Fruit fly (Drosophila melanogaster) whole organism, embryonic: ENCODE results near the gene CG4733.

Experiments used
- ATbp ChIP-seq: fragments of 200-800 bp; sonication (Bioruptor generic); optimal IDR thresholded peaks from 2 replicates; lab custom pipeline; 2017; ENCODE audit warnings: missing biosample characterization, mild to moderate bottlenecking, missing genetic modification characterization, missing genetic modification reagents
- CG10321 ChIP-seq: fragments of 200-800 bp; sonication (Bioruptor generic); IDR thresholded peaks from 2 replicates; pipeline ENCODE4 v1.3.6; 2022; ENCODE audit warnings: missing biosample characterization, missing genetic modification characterization
- CG10565 ChIP-seq: fragments of 200-800 bp; sonication (Bioruptor generic); optimal IDR thresholded peaks from 3 replicates; lab custom pipeline; 2016; ENCODE audit warnings: missing biosample characterization, mild to moderate bottlenecking, missing genetic modification characterization
- CG13123 ChIP-seq: fragments of 200-800 bp; sonication (Bioruptor generic); optimal IDR thresholded peaks from 2 replicates; lab custom pipeline; 2016; ENCODE audit warnings: missing biosample characterization, missing genetic modification characterization
- CG1529 ChIP-seq: fragments of 200-800 bp; sonication (Bioruptor generic); optimal IDR thresholded peaks from 3 replicates; lab custom pipeline; 2018; ENCODE audit warnings: missing biosample characterization, missing genetic modification characterization
- CG16813 ChIP-seq: fragments of 200-800 bp; sonication (Bioruptor generic); IDR thresholded peaks from 3 replicates; pipeline ENCODE4 v1.3.6; 2022; ENCODE audit warnings: missing biosample characterization, missing genetic modification characterization; ENCODE audit not compliant: partially characterized antibody
- CG17359 ChIP-seq: fragments of 200-800 bp; sonication (Bioruptor generic); optimal IDR thresholded peaks from 3 replicates; lab custom pipeline; 2018; ENCODE audit warnings: missing biosample characterization, mild to moderate bottlenecking, missing genetic modification characterization, moderate library complexity
- CG18599 ChIP-seq: fragments of 200-800 bp; sonication (Bioruptor generic); optimal IDR thresholded peaks from 3 replicates; lab custom pipeline; 2017; ENCODE audit warnings: missing biosample characterization, missing genetic modification characterization, mild to moderate bottlenecking, moderate library complexity, missing genetic modification reagents
- CG31365 ChIP-seq: fragments of 200-800 bp; sonication (Bioruptor generic); optimal IDR thresholded peaks from 2 replicates; lab custom pipeline; 2018; ENCODE audit warnings: missing biosample characterization, mild to moderate bottlenecking, missing genetic modification characterization
- CG4328 ChIP-seq: fragments of 200-800 bp; sonication (Bioruptor generic); optimal IDR thresholded peaks from 3 replicates; lab custom pipeline; 2017; ENCODE audit warnings: missing biosample characterization, missing genetic modification reagents, missing genetic modification characterization
- CG4404 ChIP-seq: fragments of 200-800 bp; sonication (Bioruptor generic); IDR thresholded peaks from 2 replicates; pipeline ENCODE4 v1.3.6; 2022; ENCODE audit warnings: missing biosample characterization, missing genetic modification characterization
- CG7987 ChIP-seq: fragments of 200-800 bp; sonication (Bioruptor generic); optimal IDR thresholded peaks from 2 replicates; lab custom pipeline; 2018; ENCODE audit warnings: missing biosample characterization, mild to moderate bottlenecking, missing genetic modification characterization, moderate library complexity
- CG9609 ChIP-seq: fragments of 200-800 bp; sonication (Bioruptor generic); optimal IDR thresholded peaks from 3 replicates; lab custom pipeline; 2016; ENCODE audit warnings: missing biosample characterization, missing genetic modification characterization
- Dad ChIP-seq: fragments of 200-800 bp; sonication (Bioruptor generic); optimal IDR thresholded peaks from 3 replicates; lab custom pipeline; 2016; ENCODE audit warnings: missing biosample characterization, missing genetic modification characterization
- Dref ChIP-seq: fragments of 200-800 bp; sonication (Bioruptor generic); IDR thresholded peaks from 2 replicates; pipeline ENCODE4 v1.3.6; 2022; ENCODE audit warnings: missing biosample characterization, missing genetic modification characterization
- Eip74EF ChIP-seq, 2 experiments: fragments of 200-800 bp in 1 of 2; fragments of >200 bp in 1 of 2; sonication (Bioruptor generic) in 1 of 2; optimal IDR thresholded peaks; 2 replicates each; lab custom pipeline; 2017 to 2019; ENCODE audit warnings: missing biosample characterization in 2 of 2, missing genetic modification characterization in 2 of 2, mild to moderate bottlenecking in 1 of 2, moderate library complexity in 1 of 2
- Fer3 ChIP-seq: fragments of 200-800 bp; sonication (Bioruptor generic); optimal IDR thresholded peaks from 2 replicates; lab custom pipeline; 2018; ENCODE audit warnings: missing biosample characterization, mild to moderate bottlenecking, missing genetic modification characterization, moderate library complexity
- Hand ChIP-seq: fragments of 200-800 bp; sonication (Bioruptor generic); optimal IDR thresholded peaks from 2 replicates; lab custom pipeline; 2017; ENCODE audit warnings: mild to moderate bottlenecking, missing biosample characterization, missing genetic modification reagents, missing genetic modification characterization
- Hey ChIP-seq: fragments of 200-800 bp; sonication (Bioruptor generic); optimal IDR thresholded peaks from 3 replicates; lab custom pipeline; 2018; ENCODE audit warnings: missing biosample characterization, mild to moderate bottlenecking, missing genetic modification characterization
- HmgZ ChIP-seq: fragments of 200-800 bp; sonication (Bioruptor generic); optimal IDR thresholded peaks from 2 replicates; lab custom pipeline; 2018; ENCODE audit warnings: missing biosample characterization, mild to moderate bottlenecking, missing genetic modification characterization
- Jarid2 ChIP-seq: fragments of 200-800 bp; sonication (Bioruptor generic); optimal IDR thresholded peaks from 3 replicates; lab custom pipeline; 2017; ENCODE audit warnings: mild to moderate bottlenecking, missing biosample characterization, missing genetic modification reagents, missing genetic modification characterization
- Ptx1 ChIP-seq: fragments of 200-800 bp; sonication (Bioruptor generic); IDR thresholded peaks from 2 replicates; pipeline ENCODE4 v1.3.6; 2022; ENCODE audit warnings: missing biosample characterization, missing genetic modification characterization
- Rx ChIP-seq: fragments of 200-800 bp; sonication (Bioruptor generic); IDR thresholded peaks from 2 replicates; pipeline ENCODE4 v1.3.6; 2022; ENCODE audit warnings: missing biosample characterization, missing genetic modification characterization
- Spps ChIP-seq: fragments of 200-800 bp; sonication (Bioruptor generic); optimal IDR thresholded peaks from 2 replicates; lab custom pipeline; 2018; ENCODE audit warnings: missing biosample characterization, mild to moderate bottlenecking, missing genetic modification characterization
- aop ChIP-seq: fragments of 200-800 bp; sonication (Bioruptor generic); IDR thresholded peaks from 2 replicates; pipeline ENCODE4 v1.3.6; 2022; ENCODE audit warnings: missing biosample characterization, missing genetic modification characterization
- caup ChIP-seq: fragments of 200-800 bp; sonication (Bioruptor generic); optimal IDR thresholded peaks from 3 replicates; lab custom pipeline; 2017; ENCODE audit warnings: missing biosample characterization, mild to moderate bottlenecking, missing genetic modification characterization, moderate library complexity; ENCODE audit not compliant: severe bottlenecking
- chif ChIP-seq, 2 experiments: fragments of 200-800 bp; sonication (Bioruptor generic); optimal IDR thresholded peaks; 3 replicates each; lab custom pipeline; 2016; ENCODE audit warnings: missing biosample characterization in 2 of 2, missing genetic modification characterization in 2 of 2
- chinmo ChIP-seq: fragments of 200-800 bp; sonication (Bioruptor generic); IDR thresholded peaks from 4 replicates; pipeline ENCODE4 v1.3.6; 2022; ENCODE audit warnings: missing biosample characterization, missing genetic modification characterization; ENCODE audit not compliant: partially characterized antibody
- dan ChIP-seq: fragments of 200-800 bp; sonication (Bioruptor generic); IDR thresholded peaks from 2 replicates; pipeline ENCODE4 v1.3.6; 2022; ENCODE audit warnings: missing biosample characterization, missing genetic modification characterization
- dati ChIP-seq: fragments of 200-800 bp; sonication (Bioruptor generic); IDR thresholded peaks from 2 replicates; pipeline ENCODE4 v1.3.6; 2022; ENCODE audit warnings: missing biosample characterization, missing genetic modification characterization
- esg ChIP-seq: fragments of 200-800 bp; sonication (Bioruptor generic); conservative IDR thresholded peaks from 2 replicates; pipeline ENCODE4 v1.3.6; 2022; ENCODE audit warnings: missing biosample characterization, missing genetic modification characterization
- fd102C ChIP-seq: fragments of 200-800 bp; sonication (Bioruptor generic); optimal IDR thresholded peaks from 2 replicates; lab custom pipeline; 2018; ENCODE audit warnings: missing biosample characterization, mild to moderate bottlenecking, missing genetic modification characterization, moderate library complexity
- fd3F ChIP-seq: fragments of 200-800 bp; sonication (Bioruptor generic); optimal IDR thresholded peaks from 2 replicates; lab custom pipeline; 2018; ENCODE audit warnings: missing biosample characterization, mild to moderate bottlenecking, missing genetic modification characterization, moderate library complexity
- fd64A ChIP-seq: fragments of 200-800 bp; sonication (Bioruptor generic); optimal IDR thresholded peaks from 3 replicates; lab custom pipeline; 2018; ENCODE audit warnings: missing biosample characterization, mild to moderate bottlenecking, missing genetic modification characterization
- fd96Cb ChIP-seq: fragments of 200-800 bp; sonication (Bioruptor generic); optimal IDR thresholded peaks from 2 replicates; lab custom pipeline; 2018; ENCODE audit warnings: missing biosample characterization, mild to moderate bottlenecking, missing genetic modification characterization, moderate library complexity
- gcm ChIP-seq: fragments of 200-800 bp; sonication (Bioruptor generic); optimal IDR thresholded peaks from 2 replicates; lab custom pipeline; 2019; ENCODE audit warnings: missing biosample characterization, mild to moderate bottlenecking, missing genetic modification characterization, moderate library complexity
- gcm2 ChIP-seq: fragments of 200-800 bp; sonication (Bioruptor generic); optimal IDR thresholded peaks from 2 replicates; lab custom pipeline; 2016; ENCODE audit warnings: missing biosample characterization, missing genetic modification characterization
- hkb ChIP-seq, 2 experiments: fragments of 200-800 bp in 1 of 2; fragments of >200 bp in 1 of 2; sonication (Bioruptor generic) in 1 of 2; IDR thresholded peaks in 1 of 2; optimal IDR thresholded peaks in 1 of 2; 2 replicates each; pipeline versions ENCODE4 v1.3.6 to Lab custom; 2017 to 2022; ENCODE audit warnings: missing biosample characterization in 1 of 2, missing genetic modification characterization in 1 of 2
- mirr ChIP-seq: fragments of 200-800 bp; sonication (Bioruptor generic); optimal IDR thresholded peaks from 3 replicates; lab custom pipeline; 2018; ENCODE audit warnings: missing biosample characterization, mild to moderate bottlenecking, missing genetic modification characterization
- pho ChIP-seq: fragments of 200-800 bp; sonication (Bioruptor generic); optimal IDR thresholded peaks from 2 replicates; lab custom pipeline; 2016; ENCODE audit warnings: missing biosample characterization, missing genetic modification characterization
- pros ChIP-seq: fragments of 200-800 bp; sonication (Bioruptor generic); optimal IDR thresholded peaks from 3 replicates; lab custom pipeline; 2019; ENCODE audit warnings: missing biosample characterization, mild to moderate bottlenecking, missing genetic modification characterization, moderate library complexity
- run ChIP-seq: fragments of 200-800 bp; sonication (Bioruptor generic); optimal IDR thresholded peaks from 3 replicates; lab custom pipeline; 2018; ENCODE audit warnings: missing biosample characterization, mild to moderate bottlenecking, missing genetic modification characterization
- sc ChIP-seq, 3 experiments: fragments of >200 bp in 2 of 3; fragments of 200-800 bp in 1 of 3; sonication (Bioruptor generic) in 1 of 3; optimal IDR thresholded peaks; 2 replicates in 2 of 3; 3 replicates in 1 of 3; lab custom pipeline; 2017; ENCODE audit warnings: mild to moderate bottlenecking in 1 of 3, missing biosample characterization in 1 of 3, missing genetic modification characterization in 1 of 3, missing genetic modification reagents in 1 of 3
- tap ChIP-seq: fragments of 200-800 bp; optimal IDR thresholded peaks from 3 replicates; lab custom pipeline; 2019; ENCODE audit warnings: missing biosample characterization, mild to moderate bottlenecking, missing genetic modification characterization, moderate library complexity
- twi ChIP-seq: fragments of 200-800 bp; optimal IDR thresholded peaks from 2 replicates; lab custom pipeline; 2019; ENCODE audit warnings: missing biosample characterization, mild to moderate bottlenecking, missing genetic modification characterization, moderate library complexity
- vvl ChIP-seq: fragments of 200-800 bp; sonication (Bioruptor generic); IDR thresholded peaks from 2 replicates; pipeline ENCODE4 v1.3.6; 2022; ENCODE audit warnings: missing biosample characterization, missing genetic modification characterization
- zen2 ChIP-seq: fragments of 200-800 bp; sonication (Bioruptor generic); IDR thresholded peaks from 3 replicates; pipeline ENCODE4 v1.3.6; 2022; ENCODE audit warnings: missing biosample characterization, missing genetic modification characterization; ENCODE audit not compliant: partially characterized antibody

Gene CG4733

dm6 chr3R:19902926-19903739, 12.6 kb downstream of the CG4733 start, which contains the start of gene ClpX (continued):
- TF ChIP-seq Hey, result no peak
- TF ChIP-seq sc (optimal IDR thresholded peaks at IDR 0.05; lab: Kevin White, UChicago), result no peak
- no peak for TF ChIP-seq sc (GFP tag; optimal IDR thresholded peaks at IDR 0.05; lab: Kevin White, UChicago)
- 0 out of 2 replicates have a peak, but pooled peaks have one; percentile 26 for TF ChIP-seq vvl (GFP tag; lab: Robert Waterston, UW)
- no peak for TF ChIP-seq CG10321 (GFP tag; lab: Robert Waterston, UW)
- TF ChIP-seq ATbp (GFP tag; lab: Kevin White, UChicago), result no peak
- no peak for TF ChIP-seq CG1529 (GFP tag; lab: Kevin White, UChicago)
- no peak for TF ChIP-seq pho
- TF ChIP-seq CG31365 (tag; lab: Kevin White, UChicago), result peak; percentile 7
- TF ChIP-seq pros (GFP tag; lab: Kevin White, UChicago), result no peak
- no peak for TF ChIP-seq Spps (tag; lab: Kevin White, UChicago)
- no peak for TF ChIP-seq Jarid2 (GFP tag; lab: Kevin White, UChicago)
- TF ChIP-seq run (tag; lab: Kevin White, UChicago), result no peak
- TF ChIP-seq CG10565, result no peak
- TF ChIP-seq CG13123 (GFP tag; lab: Kevin White, UChicago), result no peak
- no peak for TF ChIP-seq Ptx1 (GFP tag; lab: Robert Waterston, UW)
- no peak for TF ChIP-seq CG4404 (GFP tag; lab: Robert Waterston, UW)
- TF ChIP-seq mirr (GFP tag; lab: Kevin White, UChicago), result no peak
- peak; percentile 50 for TF ChIP-seq Dad
- TF ChIP-seq caup, result no peak
- peak; percentile 78 for TF ChIP-seq Dref (GFP tag; lab: Robert Waterston, UW)
- TF ChIP-seq Rx, result no peak
- TF ChIP-seq CG4328, result no peak
- no peak for TF ChIP-seq tap (tag; lab: Kevin White, UChicago)
- TF ChIP-seq CG7987 (GFP tag; lab: Kevin White, UChicago), result no peak
- no peak for TF ChIP-seq fd3F (GFP tag; lab: Kevin White, UChicago)
- TF ChIP-seq Fer3 (tag; lab: Kevin White, UChicago), result no peak
- no peak for TF ChIP-seq gcm2 (GFP tag; lab: Kevin White, UChicago)
- no peak for TF ChIP-seq fd96Cb (tag; lab: Kevin White, UChicago)
- TF ChIP-seq CG17359, result no peak
- TF ChIP-seq dan (GFP tag; lab: Robert Waterston, UW), result no peak
- peak; percentile 28; the same call in 1 of the 3 replicates for TF ChIP-seq zen2
- TF ChIP-seq Eip74EF (GFP tag; optimal IDR thresholded peaks at IDR 0.05; lab: Kevin White, UChicago), result no peak
- no peak for TF ChIP-seq gcm (GFP tag; lab: Kevin White, UChicago)
- 0 out of 4 replicates have a peak, but pooled peaks have one; percentile 41 for TF ChIP-seq chinmo
- TF ChIP-seq aop (GFP tag; lab: Robert Waterston, UW), result no peak
- TF ChIP-seq dati (GFP tag; lab: Robert Waterston, UW), result no peak
- peak; percentile 77 for TF ChIP-seq HmgZ
- no peak for TF ChIP-seq chif (GFP tag; optimal IDR thresholded peaks at IDR 0.05; lab: Kevin White, UChicago)
- peak; percentile 64; the same call in 2 of the 3 replicates for TF ChIP-seq CG16813 (GFP tag; lab: Robert Waterston, UW)
- no peak for TF ChIP-seq CG18599 (GFP tag; lab: Kevin White, UChicago)
- TF ChIP-seq fd64A (GFP tag; lab: Kevin White, UChicago), result no peak
- TF ChIP-seq CG9609 (GFP tag; lab: Kevin White, UChicago), result no peak
- TF ChIP-seq twi (tag; lab: Kevin White, UChicago), result no peak
- TF ChIP-seq Hand, result no peak
- no peak for TF ChIP-seq esg (GFP tag; lab: Robert Waterston, UW)
- TF ChIP-seq hkb (optimal IDR thresholded peaks at IDR 0.05; lab: Kevin White, UChicago), result no peak
- 0 out of 2 replicates have a peak, but pooled peaks have one; percentile 10 for TF ChIP-seq hkb (GFP tag; IDR thresholded peaks at IDR 0.05; lab: Robert Waterston, UW)
- TF ChIP-seq fd102C (GFP tag; lab: Kevin White, UChicago), result no peak
